Fruit fly (Drosophila melanogaster) whole organism, adult: ENCODE results near the gene CG6686.
"Not testable (repeated sequence)": the region's sequence is repeated elsewhere in the genome, so short reads cannot be mapped to it uniquely, and the experiment has no call there.

ENCODE experiments used
- CG11617 ChIP-seq: fragments of 200-800 bp; sonication (Bioruptor generic); optimal IDR thresholded peaks from 2 replicates; lab custom pipeline; 2017; ENCODE audit warnings: mild to moderate bottlenecking, missing biosample characterization, missing genetic modification reagents, missing genetic modification characterization
- CG12768 ChIP-seq: fragments of 200-800 bp; sonication (Bioruptor generic); optimal IDR thresholded peaks from 2 replicates; lab custom pipeline; 2017; ENCODE audit warnings: missing biosample characterization, missing genetic modification characterization, mild to moderate bottlenecking, moderate library complexity, missing genetic modification reagents
- CG14711 ChIP-seq: fragments of 200-800 bp; sonication (Bioruptor generic); optimal IDR thresholded peaks from 2 replicates; lab custom pipeline; 2018; ENCODE audit warnings: missing biosample characterization, mild to moderate bottlenecking, missing genetic modification characterization, moderate library complexity
- CG1620 ChIP-seq: fragments of 200-800 bp; sonication (Bioruptor generic); optimal IDR thresholded peaks from 2 replicates; lab custom pipeline; 2016; ENCODE audit warnings: missing biosample characterization, missing genetic modification characterization
- CG33017 ChIP-seq: fragments of 200-800 bp; sonication (Bioruptor generic); optimal IDR thresholded peaks from 2 replicates; lab custom pipeline; 2018; ENCODE audit warnings: missing biosample characterization, mild to moderate bottlenecking, missing genetic modification characterization, moderate library complexity
- CG5204 ChIP-seq: fragments of 200-800 bp; sonication (Bioruptor generic); optimal IDR thresholded peaks from 2 replicates; lab custom pipeline; 2016; ENCODE audit warnings: missing biosample characterization, missing genetic modification characterization
- CG7045 ChIP-seq: fragments of 200-800 bp; sonication (Bioruptor generic); optimal IDR thresholded peaks from 2 replicates; lab custom pipeline; 2017; ENCODE audit warnings: missing biosample characterization, mild to moderate bottlenecking, missing genetic modification characterization
- CG7101 ChIP-seq: fragments of 200-800 bp; sonication (Bioruptor generic); optimal IDR thresholded peaks from 2 replicates; lab custom pipeline; 2018; ENCODE audit warnings: missing biosample characterization, mild to moderate bottlenecking, missing genetic modification characterization, moderate library complexity
- Clk ChIP-seq: fragments of 200-800 bp; sonication (Bioruptor generic); optimal IDR thresholded peaks from 2 replicates; lab custom pipeline; 2017; ENCODE audit warnings: missing biosample characterization, missing genetic modification characterization
- Crg-1 ChIP-seq: fragments of 200-800 bp; sonication (Bioruptor generic); optimal IDR thresholded peaks from 2 replicates; lab custom pipeline; 2016; ENCODE audit warnings: missing biosample characterization, missing genetic modification characterization
- Hr96 ChIP-seq: fragments of 200-800 bp; sonication (Bioruptor generic); optimal IDR thresholded peaks from 2 replicates; lab custom pipeline; 2016; ENCODE audit warnings: missing biosample characterization, missing genetic modification characterization
- Mnt ChIP-seq: fragments of 200-800 bp; sonication (Bioruptor generic); optimal IDR thresholded peaks from 2 replicates; lab custom pipeline; 2016; ENCODE audit warnings: missing biosample characterization, mild to moderate bottlenecking, missing genetic modification characterization
- bab1 ChIP-seq: fragments of 200-800 bp; sonication (Bioruptor generic); optimal IDR thresholded peaks from 3 replicates; lab custom pipeline; 2019; ENCODE audit warnings: missing biosample characterization, mild to moderate bottlenecking, missing genetic modification characterization, moderate library complexity
- cic ChIP-seq: fragments of 200-800 bp; sonication (Bioruptor generic); optimal IDR thresholded peaks from 2 replicates; lab custom pipeline; 2017; ENCODE audit warnings: missing biosample characterization, mild to moderate bottlenecking, missing genetic modification characterization, moderate library complexity
- cnc ChIP-seq, 2 experiments: fragments of >200 bp; optimal IDR thresholded peaks; 2 replicates each; lab custom pipeline; 2017
- kay ChIP-seq: fragments of 200-800 bp; sonication (Bioruptor generic); peaks from one replicate; lab custom pipeline; 2016; ENCODE audit warnings: missing biosample characterization, missing genetic modification characterization, borderline replicate concordance
- ovo ChIP-seq: fragments of 200-800 bp; sonication (Bioruptor generic); optimal IDR thresholded peaks from 2 replicates; lab custom pipeline; 2016; ENCODE audit warnings: missing biosample characterization, missing genetic modification characterization
- pad ChIP-seq: fragments of 200-800 bp; sonication (Bioruptor generic); optimal IDR thresholded peaks from 3 replicates; lab custom pipeline; 2017; ENCODE audit warnings: missing biosample characterization, missing genetic modification characterization, mild to moderate bottlenecking, moderate library complexity, missing genetic modification reagents
- tj ChIP-seq: fragments of 200-800 bp; sonication (Bioruptor generic); optimal IDR thresholded peaks from 3 replicates; lab custom pipeline; 2017; ENCODE audit warnings: missing biosample characterization, mild to moderate bottlenecking, missing genetic modification characterization, moderate library complexity
- toe ChIP-seq: fragments of 200-800 bp; sonication (Bioruptor generic); optimal IDR thresholded peaks from 2 replicates; lab custom pipeline; 2016; ENCODE audit warnings: missing biosample characterization, missing genetic modification characterization

The CG6686 gene

dm6 chr2L:11996509-11996908 is 8.7 kb upstream of the CG6686 start, which contains the start of gene Ada1-1:
Gene Ada1-1 (plus strand): TSS chr2L:11996809.
- not testable (repeated sequence) for TF ChIP-seq toe (GFP tag; lab: Kevin White, UChicago); CG14711; Mnt (GFP tag; lab: Kevin White, UChicago)

dm6 chr2L:11995332-11995790 is 7.5 kb upstream of the CG6686 start, which contains the start of the genes CG18789 and Qtzl:
Gene CG18789 (minus strand): TSS chr2L:11995432.
Gene Qtzl (plus strand): TSS chr2L:11995740.
- TF ChIP-seq CG11617; toe (GFP tag; lab: Kevin White, UChicago); kay (GFP tag; lab: Kevin White, UChicago): not testable (repeated sequence)

DNA sequence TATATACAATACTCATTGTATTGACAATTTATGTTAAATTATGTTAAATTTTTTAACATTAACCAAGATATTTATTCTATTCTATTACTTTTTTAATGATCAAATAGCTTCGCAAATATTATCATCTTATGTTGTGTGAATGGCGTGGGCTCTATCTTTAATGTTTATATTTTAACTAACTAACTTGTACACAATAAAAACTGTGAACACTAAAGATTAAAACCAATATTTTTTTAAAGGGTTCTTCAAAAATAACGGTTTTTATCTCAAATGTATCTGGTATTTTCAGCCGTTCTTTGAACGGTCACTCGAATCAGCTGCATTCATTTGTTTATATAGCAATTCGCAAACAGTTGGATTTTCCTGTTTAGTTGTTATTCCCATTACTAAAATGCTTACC is 4.8 kb upstream of the CG6686 start, which contains the start of gene Ada1-2:
Ada1-2 (plus strand) TSS at position 301 of the 400 bp plus-strand sequence.
- not testable (repeated sequence) for TF ChIP-seq pad, Hr96, kay (GFP tag; lab: Kevin White, UChicago)

DNA sequence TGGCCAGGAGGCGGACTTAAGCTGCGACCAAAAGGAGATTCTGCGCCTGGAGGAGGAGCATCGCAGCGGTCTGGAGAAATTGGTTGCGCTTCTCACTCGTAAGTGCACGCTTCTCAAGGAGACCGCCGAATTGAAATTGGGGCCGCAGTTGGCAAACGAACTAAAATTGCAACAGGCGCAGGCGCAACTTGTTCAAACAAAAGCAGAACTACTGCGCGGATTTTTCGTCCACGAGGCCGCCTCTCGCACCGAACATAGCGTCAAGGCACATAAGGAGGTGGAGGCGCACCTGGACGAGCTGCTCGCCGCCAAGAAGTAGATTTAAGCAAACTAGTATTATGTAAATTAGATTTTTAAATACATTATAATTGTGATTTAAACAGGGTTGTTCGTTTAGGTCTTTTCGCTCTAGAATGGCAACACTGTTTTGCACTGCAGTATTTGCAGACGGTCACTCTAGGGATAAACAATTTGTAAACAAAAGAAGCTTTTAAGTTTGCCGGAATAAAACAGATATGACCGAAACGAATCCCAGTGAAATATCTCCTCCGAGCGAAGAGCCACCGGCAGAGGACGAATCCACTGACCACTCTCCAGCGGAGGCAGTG is 2.7 kb upstream of the CG6686 start, which contains the start of gene escl:
escl (plus strand) TSS at position 470 of the 608 bp plus-strand sequence.
- TF ChIP-seq CG11617 (peak; percentile 3), CG14711 (peak; percentile 89), CG7045 (GFP tag; lab: Kevin White, UChicago) (no peak), cic (GFP tag; lab: Kevin White, UChicago) (no peak)

DNA sequence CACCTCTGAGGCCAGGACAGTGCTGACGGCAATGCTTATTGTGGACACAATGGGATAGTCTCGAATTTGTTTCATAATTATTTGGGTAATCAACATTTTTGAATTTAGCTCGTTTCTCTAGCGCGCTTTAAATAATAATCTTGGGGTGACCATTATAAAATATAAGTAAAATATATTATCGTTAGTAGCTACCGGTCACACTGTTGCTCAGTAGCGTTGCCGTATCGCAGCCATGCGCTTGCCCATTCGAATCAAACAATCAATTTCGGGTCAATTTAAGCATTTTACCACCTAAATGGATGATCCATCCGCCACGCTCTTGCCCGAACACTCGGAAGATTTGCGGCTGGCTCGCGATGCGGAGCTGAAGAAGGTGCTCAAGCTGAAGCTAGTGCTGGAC is 1.9 kb upstream of the CG6686 start, which contains the start of the genes zuc and dgt2:
zuc (minus strand) TSS at position 154 of the 400 bp plus-strand sequence.
dgt2 (plus strand) TSS at position 208 of the 400 bp plus-strand sequence.
- no peak for TF ChIP-seq tj (GFP tag; lab: Kevin White, UChicago)
- TF ChIP-seq CG12768: no peak
- no peak for TF ChIP-seq kay (GFP tag; lab: Kevin White, UChicago)
- no peak for TF ChIP-seq ovo
- no peak for TF ChIP-seq Mnt (GFP tag; lab: Kevin White, UChicago)
- TF ChIP-seq cic (GFP tag; lab: Kevin White, UChicago): no peak
- TF ChIP-seq bab1 (GFP tag; lab: Kevin White, UChicago): no peak
- TF ChIP-seq CG14711: no peak
- TF ChIP-seq CG33017 (tag; lab: Kevin White, UChicago): no peak
- no peak for TF ChIP-seq Crg-1 (GFP tag; lab: Kevin White, UChicago)
- TF ChIP-seq CG7101 (tag; lab: Kevin White, UChicago): no peak
- no peak for TF ChIP-seq CG1620 (GFP tag; lab: Kevin White, UChicago)
- TF ChIP-seq CG5204: no peak
- no peak for TF ChIP-seq Hr96 (GFP tag; lab: Kevin White, UChicago)
- TF ChIP-seq CG7045 (GFP tag; lab: Kevin White, UChicago): no peak
- TF ChIP-seq Clk (GFP tag; lab: Kevin White, UChicago): no peak
- TF ChIP-seq toe (GFP tag; lab: Kevin White, UChicago): no peak
- no peak for TF ChIP-seq cnc (optimal IDR thresholded peaks at IDR 0.05; lab: Kevin White, UChicago)

DNA sequence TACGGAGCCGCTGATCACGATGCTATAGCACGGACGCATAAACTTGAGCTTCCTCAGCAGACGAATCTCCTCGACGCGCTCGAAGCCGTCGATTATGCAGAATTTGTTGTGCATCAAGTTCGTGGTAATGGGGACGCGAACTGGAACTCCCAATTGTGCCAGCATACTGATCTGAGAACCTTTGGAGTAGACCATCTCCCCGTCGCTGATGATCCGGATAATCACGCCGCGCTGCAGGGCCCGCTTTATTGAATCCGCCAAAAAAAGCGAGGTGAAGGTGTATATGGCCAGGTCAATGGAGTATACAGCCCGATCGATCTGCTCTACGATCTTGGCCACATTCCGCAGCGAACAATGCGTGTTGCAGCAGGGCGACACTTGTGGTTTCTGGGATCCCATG is 1.4 kb upstream of the CG6686 start:
- TF ChIP-seq tj (GFP tag; lab: Kevin White, UChicago) (no peak), kay (GFP tag; lab: Kevin White, UChicago) (no peak), CG33017 (tag; lab: Kevin White, UChicago) (no peak), CG11617 (no peak), Crg-1 (GFP tag; lab: Kevin White, UChicago) (no peak), Hr96 (GFP tag; lab: Kevin White, UChicago) (no peak), cnc (optimal IDR thresholded peaks at IDR 0.05; lab: Kevin White, UChicago) (no peak), CG1620 (GFP tag; lab: Kevin White, UChicago) (no peak)

DNA sequence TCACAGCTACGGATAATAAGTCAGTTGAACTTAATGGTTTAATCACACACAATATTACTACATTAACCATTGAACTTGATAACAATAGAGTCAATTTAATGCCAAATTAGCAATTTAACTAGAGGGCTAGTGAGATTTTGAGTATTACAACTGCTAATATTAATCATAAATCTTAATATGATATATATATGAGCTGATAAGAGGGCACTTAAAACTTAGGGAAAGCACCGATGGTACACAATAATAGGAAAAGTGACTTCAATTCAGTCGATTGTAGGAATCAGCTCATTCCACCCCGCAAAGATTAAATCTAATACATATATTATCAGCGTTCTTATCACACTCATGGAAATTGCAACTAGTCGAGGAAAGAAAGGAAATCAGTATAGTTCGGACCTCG is 6.6 kb downstream of the CG6686 start, which contains the start of gene CG16965:
CG16965 (plus strand) TSS at position 382 of the 400 bp plus-strand sequence.
- TF ChIP-seq CG33017 (tag; lab: Kevin White, UChicago) (no peak), CG7101 (tag; lab: Kevin White, UChicago) (no peak), cnc (optimal IDR thresholded peaks at IDR 0.05; lab: Kevin White, UChicago) (no peak), tj (GFP tag; lab: Kevin White, UChicago) (no peak), CG1620 (GFP tag; lab: Kevin White, UChicago) (no peak), cic (GFP tag; lab: Kevin White, UChicago) (peak; percentile 64)
